Fruit fly (Drosophila melanogaster) whole organism, embryonic: ENCODE results near the gene beat-Ib.

Source experiments
- Abd-B ChIP-seq: fragments of 200-800 bp; sonication (Bioruptor generic); optimal IDR thresholded peaks from 2 replicates; lab custom pipeline; 2018; ENCODE audit warnings: missing biosample characterization, mild to moderate bottlenecking, missing genetic modification characterization, moderate library complexity
- Asciz ChIP-seq: fragments of 200-800 bp; sonication (Bioruptor generic); optimal IDR thresholded peaks from 2 replicates; lab custom pipeline; 2017; ENCODE audit warnings: missing biosample characterization, mild to moderate bottlenecking, missing genetic modification characterization, missing genetic modification reagents
- CG10209 ChIP-seq: fragments of 200-800 bp; sonication (Bioruptor generic); optimal IDR thresholded peaks from 3 replicates; lab custom pipeline; 2017; ENCODE audit warnings: missing biosample characterization, mild to moderate bottlenecking, missing genetic modification characterization, missing genetic modification reagents
- CG11695 ChIP-seq: fragments of 200-800 bp; sonication (Bioruptor generic); IDR thresholded peaks from 3 replicates; pipeline ENCODE4 v1.3.6; 2022; ENCODE audit warnings: missing biosample characterization, missing genetic modification characterization
- CG12659 ChIP-seq: fragments of 200-800 bp; sonication (Bioruptor generic); optimal IDR thresholded peaks from 3 replicates; lab custom pipeline; 2017; ENCODE audit warnings: mild to moderate bottlenecking, missing biosample characterization, missing genetic modification reagents, missing genetic modification characterization
- CG13894 ChIP-seq: fragments of 200-800 bp; sonication (Bioruptor generic); optimal IDR thresholded peaks from 3 replicates; lab custom pipeline; 2018; ENCODE audit warnings: missing biosample characterization, mild to moderate bottlenecking, missing genetic modification characterization, moderate library complexity
- CG15011 ChIP-seq: fragments of 200-800 bp; sonication (Bioruptor generic); optimal IDR thresholded peaks from 3 replicates; lab custom pipeline; 2018; ENCODE audit warnings: missing biosample characterization, mild to moderate bottlenecking, missing genetic modification characterization
- CG1529 ChIP-seq: fragments of 200-800 bp; sonication (Bioruptor generic); optimal IDR thresholded peaks from 3 replicates; lab custom pipeline; 2018; ENCODE audit warnings: missing biosample characterization, missing genetic modification characterization
- CG15601 ChIP-seq: fragments of 200-800 bp; sonication (Bioruptor generic); optimal IDR thresholded peaks from 3 replicates; lab custom pipeline; 2019; ENCODE audit warnings: missing biosample characterization, mild to moderate bottlenecking, missing genetic modification characterization, moderate library complexity
- CG18619 ChIP-seq: fragments of 200-800 bp; sonication (Bioruptor generic); optimal IDR thresholded peaks from 3 replicates; lab custom pipeline; 2017; ENCODE audit warnings: missing biosample characterization, mild to moderate bottlenecking, missing genetic modification characterization
- CG4730 ChIP-seq: fragments of 200-800 bp; sonication (Bioruptor generic); IDR thresholded peaks from 2 replicates; pipeline ENCODE4 v1.3.6; 2022; ENCODE audit warnings: missing biosample characterization, missing genetic modification characterization
- CTCF ChIP-seq: fragments of 200-800 bp; sonication (Bioruptor generic); optimal IDR thresholded peaks from 2 replicates; lab custom pipeline; 2017; ENCODE audit warnings: missing biosample characterization, mild to moderate bottlenecking, missing genetic modification characterization, moderate library complexity
- E2f1 ChIP-seq: fragments of 200-800 bp; sonication (Bioruptor generic); IDR thresholded peaks from 2 replicates; pipeline ENCODE4 v1.3.6; 2022; ENCODE audit warnings: missing biosample characterization, missing genetic modification characterization
- Fer2 ChIP-seq: fragments of 200-800 bp; sonication (Bioruptor generic); optimal IDR thresholded peaks from 2 replicates; lab custom pipeline; 2018; ENCODE audit warnings: missing biosample characterization, mild to moderate bottlenecking, missing genetic modification characterization, moderate library complexity
- HLH4C ChIP-seq: fragments of 200-800 bp; sonication (Bioruptor generic); IDR thresholded peaks from 3 replicates; pipeline ENCODE4 v1.3.6; 2022; ENCODE audit warnings: missing biosample characterization, missing genetic modification characterization; ENCODE audit not compliant: partially characterized antibody
- Hr39 ChIP-seq: fragments of >200 bp; optimal IDR thresholded peaks from 2 replicates; lab custom pipeline; 2017
- Lhr ChIP-seq: fragments of 200-800 bp; sonication (Bioruptor generic); optimal IDR thresholded peaks from 3 replicates; lab custom pipeline; 2017; ENCODE audit warnings: mild to moderate bottlenecking, missing biosample characterization, missing genetic modification reagents, missing genetic modification characterization
- Lim3 ChIP-seq: fragments of 200-800 bp; sonication (Bioruptor generic); IDR thresholded peaks from 2 replicates; pipeline ENCODE4 v1.3.6; 2022; ENCODE audit warnings: missing biosample characterization, missing genetic modification characterization
- PHDP ChIP-seq: fragments of 200-800 bp; sonication (Bioruptor generic); optimal IDR thresholded peaks from 3 replicates; lab custom pipeline; 2018; ENCODE audit warnings: missing biosample characterization, mild to moderate bottlenecking, missing genetic modification characterization, moderate library complexity
- Poxn ChIP-seq: fragments of 200-800 bp; sonication (Bioruptor generic); IDR thresholded peaks from 2 replicates; pipeline ENCODE4 v1.3.6; 2022; ENCODE audit warnings: missing biosample characterization, missing genetic modification characterization
- Sox100B ChIP-seq: fragments of 200-800 bp; sonication (Bioruptor generic); optimal IDR thresholded peaks from 3 replicates; lab custom pipeline; 2018; ENCODE audit warnings: missing biosample characterization, mild to moderate bottlenecking, missing genetic modification characterization
- Sox102F ChIP-seq: fragments of 200-800 bp; sonication (Bioruptor generic); optimal IDR thresholded peaks from 2 replicates; lab custom pipeline; 2018; ENCODE audit warnings: missing biosample characterization, mild to moderate bottlenecking, missing genetic modification characterization, moderate library complexity
- Ssrp ChIP-seq: fragments of 200-800 bp; sonication (Bioruptor generic); optimal IDR thresholded peaks from 2 replicates; lab custom pipeline; 2018; ENCODE audit warnings: missing biosample characterization, mild to moderate bottlenecking, missing genetic modification characterization, moderate library complexity
- Stat92E ChIP-seq, 3 experiments: fragments of >200 bp in 2 of 3; fragments of 200-800 bp in 1 of 3; sonication (Bioruptor generic) in 1 of 3; optimal IDR thresholded peaks; 2 replicates each; lab custom pipeline; 2017 to 2019; ENCODE audit warnings: missing biosample characterization in 3 of 3, missing genetic modification characterization in 3 of 3, mild to moderate bottlenecking in 1 of 3, moderate library complexity in 1 of 3
- Taf1 ChIP-seq: fragments of 200-800 bp; sonication (Bioruptor generic); IDR thresholded peaks from 2 replicates; pipeline ENCODE4 v1.3.6; 2022; ENCODE audit warnings: missing biosample characterization, missing genetic modification characterization
- Tbp ChIP-seq: fragments of >200 bp; optimal IDR thresholded peaks from 2 replicates; lab custom pipeline; 2018; ENCODE audit warnings: missing biosample characterization, missing genetic modification characterization
- ase ChIP-seq: fragments of 200-800 bp; sonication (Bioruptor generic); IDR thresholded peaks from 3 replicates; pipeline ENCODE4 v1.3.6; 2022; ENCODE audit warnings: missing biosample characterization, missing genetic modification characterization
- caup ChIP-seq: fragments of 200-800 bp; sonication (Bioruptor generic); optimal IDR thresholded peaks from 3 replicates; lab custom pipeline; 2017; ENCODE audit warnings: missing biosample characterization, mild to moderate bottlenecking, missing genetic modification characterization, moderate library complexity; ENCODE audit not compliant: severe bottlenecking
- cg ChIP-seq: fragments of 200-800 bp; sonication (Bioruptor generic); optimal IDR thresholded peaks from 3 replicates; lab custom pipeline; 2019; ENCODE audit warnings: missing biosample characterization, mild to moderate bottlenecking, missing genetic modification characterization, moderate library complexity
- chn ChIP-seq: fragments of 200-800 bp; sonication (Bioruptor generic); optimal IDR thresholded peaks from 2 replicates; lab custom pipeline; 2016; ENCODE audit warnings: missing biosample characterization, missing genetic modification characterization
- ewg ChIP-seq: fragments of 200-800 bp; sonication (Bioruptor generic); optimal IDR thresholded peaks from 3 replicates; lab custom pipeline; 2017; ENCODE audit warnings: mild to moderate bottlenecking, missing biosample characterization, missing genetic modification reagents, missing genetic modification characterization
- grau ChIP-seq: fragments of 200-800 bp; optimal IDR thresholded peaks from 3 replicates; lab custom pipeline; 2019; ENCODE audit warnings: missing biosample characterization, mild to moderate bottlenecking, missing genetic modification characterization, moderate library complexity
- hth ChIP-seq: fragments of >200 bp; optimal IDR thresholded peaks from 2 replicates; lab custom pipeline; 2017; ENCODE audit warnings: inconsistent platforms
- jigr1 ChIP-seq: fragments of 200-800 bp; sonication (Bioruptor generic); IDR thresholded peaks from 3 replicates; pipeline ENCODE4 v1.3.6; 2022; ENCODE audit warnings: missing biosample characterization, missing genetic modification characterization
- kah ChIP-seq: fragments of 200-800 bp; sonication (Bioruptor generic); optimal IDR thresholded peaks from 2 replicates; lab custom pipeline; 2018; ENCODE audit warnings: missing biosample characterization, mild to moderate bottlenecking, missing genetic modification characterization
- knrl ChIP-seq: fragments of 200-800 bp; sonication (Bioruptor generic); IDR thresholded peaks from 3 replicates; pipeline ENCODE4 v1.3.6; 2022; ENCODE audit warnings: missing biosample characterization, missing genetic modification characterization; ENCODE audit not compliant: partially characterized antibody
- nmo ChIP-seq: fragments of 200-800 bp; sonication (Bioruptor generic); optimal IDR thresholded peaks from 2 replicates; lab custom pipeline; 2018; ENCODE audit warnings: missing biosample characterization, mild to moderate bottlenecking, missing genetic modification characterization, moderate library complexity
- onecut ChIP-seq: fragments of 200-800 bp; sonication (Bioruptor generic); IDR thresholded peaks from 2 replicates; pipeline ENCODE4 v1.3.6; 2022; ENCODE audit warnings: missing biosample characterization, missing genetic modification characterization
- pita ChIP-seq: fragments of 200-800 bp; sonication (Bioruptor generic); optimal IDR thresholded peaks from 2 replicates; lab custom pipeline; 2017; ENCODE audit warnings: missing biosample characterization, mild to moderate bottlenecking, missing genetic modification characterization
- rib ChIP-seq: fragments of 200-800 bp; sonication (Bioruptor generic); IDR thresholded peaks from 2 replicates; pipeline ENCODE4 v1.3.6; 2022; ENCODE audit warnings: missing biosample characterization, missing genetic modification characterization
- row ChIP-seq: fragments of 200-800 bp; sonication (Bioruptor generic); IDR thresholded peaks from 3 replicates; pipeline ENCODE4 v1.3.6; 2022; ENCODE audit warnings: missing biosample characterization, missing genetic modification characterization
- run ChIP-seq: fragments of 200-800 bp; sonication (Bioruptor generic); optimal IDR thresholded peaks from 3 replicates; lab custom pipeline; 2018; ENCODE audit warnings: missing biosample characterization, mild to moderate bottlenecking, missing genetic modification characterization
- tio ChIP-seq: fragments of 200-800 bp; sonication (Bioruptor generic); optimal IDR thresholded peaks from 2 replicates; lab custom pipeline; 2017; ENCODE audit warnings: missing biosample characterization, missing genetic modification characterization, inconsistent platforms
- tna ChIP-seq: fragments of 200-800 bp; sonication (Bioruptor generic); IDR thresholded peaks from 2 replicates; pipeline ENCODE4 v1.3.6; 2022; ENCODE audit warnings: missing biosample characterization, missing genetic modification characterization; ENCODE audit not compliant: partially characterized antibody
- ttk ChIP-seq: fragments of 200-800 bp; sonication (Bioruptor generic); IDR thresholded peaks from 2 replicates; pipeline ENCODE4 v2.1.2; 2022; ENCODE audit warnings: missing biosample characterization, missing genetic modification characterization
- twi ChIP-seq: fragments of 200-800 bp; optimal IDR thresholded peaks from 2 replicates; lab custom pipeline; 2019; ENCODE audit warnings: missing biosample characterization, mild to moderate bottlenecking, missing genetic modification characterization, moderate library complexity
- vvl ChIP-seq: fragments of 200-800 bp; sonication (Bioruptor generic); IDR thresholded peaks from 2 replicates; pipeline ENCODE4 v1.3.6; 2022; ENCODE audit warnings: missing biosample characterization, missing genetic modification characterization
- wek ChIP-seq: fragments of 200-800 bp; sonication (Bioruptor generic); optimal IDR thresholded peaks from 3 replicates; lab custom pipeline; 2018; ENCODE audit warnings: missing biosample characterization, mild to moderate bottlenecking, missing genetic modification characterization, moderate library complexity
- z ChIP-seq: fragments of 200-800 bp; sonication (Bioruptor generic); IDR thresholded peaks from 3 replicates; pipeline ENCODE4 v1.3.6; 2022; ENCODE audit warnings: missing biosample characterization, missing genetic modification characterization

beat-Ib gene

dm6 chr2L:15908496-15909276 lies 53.5 kb downstream of the beat-Ib start (continued):
- TF ChIP-seq knrl (GFP tag; lab: Robert Waterston, UW) (peak; percentile 35; the same call in 1 of the 3 replicates), row (peak; percentile 39; the same call in 2 of the 3 replicates), CG13894 (tag; lab: Kevin White, UChicago) (peak; percentile 87), Asciz (GFP tag; lab: Kevin White, UChicago) (peak; percentile 65), Abd-B (GFP tag; lab: Kevin White, UChicago) (peak; percentile 12), rib (0 out of 2 replicates have a peak, but pooled peaks have one; percentile 22), CG18619 (GFP tag; lab: Kevin White, UChicago) (peak; percentile 48), onecut (GFP tag; lab: Robert Waterston, UW) (peak; percentile 42), jigr1 (GFP tag; lab: Robert Waterston, UW) (no peak), CG15011 (GFP tag; lab: Kevin White, UChicago) (no peak), Sox102F (GFP tag; lab: Kevin White, UChicago) (peak; percentile 83), CG1529 (peak; percentile 2), ase (GFP tag; lab: Robert Waterston, UW) (no peak; the same call in 2 of the 3 replicates), tio (GFP tag; lab: Kevin White, UChicago) (no peak), Lhr (GFP tag; lab: Kevin White, UChicago) (peak; percentile 58), vvl (GFP tag; lab: Robert Waterston, UW) (peak; percentile 74), CG15601 (tag; lab: Kevin White, UChicago) (peak; percentile 26), ewg (GFP tag; lab: Kevin White, UChicago) (peak; percentile 7), run (tag; lab: Kevin White, UChicago) (peak; percentile 47), CG11695 (GFP tag; lab: Robert Waterston, UW) (0 out of 3 replicates have a peak, but pooled peaks have one; percentile 26), Sox100B (GFP tag; lab: Kevin White, UChicago) (peak; percentile 65), kah (GFP tag; lab: Kevin White, UChicago) (peak; percentile 40), pita (no peak), CG12659 (GFP tag; lab: Kevin White, UChicago) (peak; percentile 44), grau (peak; percentile 73), Tbp (no peak), wek (no peak), ttk (GFP tag; lab: Robert Waterston, UW) (peak; percentile 30; the same call in 1 of the 2 replicates), PHDP (tag; lab: Kevin White, UChicago) (peak; percentile 79), CG4730 (GFP tag; lab: Robert Waterston, UW) (no peak), Lim3 (GFP tag; lab: Robert Waterston, UW) (no peak), E2f1 (GFP tag; lab: Robert Waterston, UW) (peak; percentile 24; the same call in 1 of the 2 replicates), Taf1 (GFP tag; lab: Robert Waterston, UW) (no peak), CG10209 (GFP tag; lab: Kevin White, UChicago) (peak; percentile 63), Stat92E (GFP tag; optimal IDR thresholded peaks at IDR 0.05; lab: Kevin White, UChicago) (peak in 1 of 3 experiments; percentile 84), HLH4C (GFP tag; lab: Robert Waterston, UW) (peak; percentile 36; the same call in 2 of the 3 replicates), Poxn (GFP tag; lab: Robert Waterston, UW) (no peak), CTCF (no peak), nmo (GFP tag; lab: Kevin White, UChicago) (peak; percentile 77), z (GFP tag; lab: Robert Waterston, UW) (0 out of 3 replicates have a peak, but pooled peaks have one; percentile 26), chn (GFP tag; lab: Kevin White, UChicago) (no peak), Fer2 (peak; percentile 11), Hr39 (no peak), tna (GFP tag; lab: Robert Waterston, UW) (0 out of 2 replicates have a peak, but pooled peaks have one; percentile 42), cg (peak; percentile 22), caup (GFP tag; lab: Kevin White, UChicago) (peak; percentile 42), twi (tag; lab: Kevin White, UChicago) (peak; percentile 26), hth (lab: Kevin White, UChicago) (no peak), Ssrp (tag; lab: Kevin White, UChicago) (peak; percentile 73)
